Fruit fly (Drosophila melanogaster) whole organism, embryonic: ENCODE results near the gene Zwilch.

Experiments used
- Atf-2 ChIP-seq: fragments of 200-800 bp; sonication (Bioruptor generic); optimal IDR thresholded peaks from 2 replicates; lab custom pipeline; 2016; ENCODE audit warnings: missing biosample characterization, missing genetic modification characterization
- CG10267 ChIP-seq: fragments of 200-800 bp; sonication (Bioruptor generic); optimal IDR thresholded peaks from 2 replicates; lab custom pipeline; 2018; ENCODE audit warnings: missing biosample characterization, mild to moderate bottlenecking, missing genetic modification characterization, moderate library complexity
- CG12104 ChIP-seq: fragments of 200-800 bp; sonication (Bioruptor generic); optimal IDR thresholded peaks from 3 replicates; lab custom pipeline; 2016; ENCODE audit warnings: missing biosample characterization, missing genetic modification characterization
- CG1233 ChIP-seq: fragments of 200-800 bp; sonication (Bioruptor generic); optimal IDR thresholded peaks from 4 replicates; lab custom pipeline; 2018; ENCODE audit warnings: missing biosample characterization, mild to moderate bottlenecking, missing genetic modification characterization
- CG12769 ChIP-seq: fragments of 200-800 bp; sonication (Bioruptor generic); optimal IDR thresholded peaks from 2 replicates; lab custom pipeline; 2019; ENCODE audit warnings: missing biosample characterization, mild to moderate bottlenecking, missing genetic modification characterization, moderate library complexity
- CG17361 ChIP-seq: fragments of 200-800 bp; sonication (Bioruptor generic); IDR thresholded peaks from 3 replicates; pipeline ENCODE4 v1.3.6; 2022; ENCODE audit warnings: missing biosample characterization, missing genetic modification characterization
- CG2678 ChIP-seq: fragments of 200-800 bp; sonication (Bioruptor generic); optimal IDR thresholded peaks from 3 replicates; lab custom pipeline; 2019; ENCODE audit warnings: missing biosample characterization, mild to moderate bottlenecking, missing genetic modification characterization, moderate library complexity
- CG2875 ChIP-seq: fragments of 200-800 bp; sonication (Bioruptor generic); optimal IDR thresholded peaks from 2 replicates; lab custom pipeline; 2017; ENCODE audit warnings: missing biosample characterization, mild to moderate bottlenecking, missing genetic modification characterization, missing genetic modification reagents
- CG3065 ChIP-seq: fragments of 200-800 bp; sonication (Bioruptor generic); optimal IDR thresholded peaks from 2 replicates; lab custom pipeline; 2016; ENCODE audit warnings: missing biosample characterization, missing genetic modification characterization
- CG31224 ChIP-seq: fragments of 200-800 bp; sonication (Bioruptor generic); IDR thresholded peaks from 2 replicates; pipeline ENCODE4 v1.3.6; 2022; ENCODE audit warnings: missing biosample characterization, missing genetic modification characterization
- CG3163 ChIP-seq: fragments of 200-800 bp; sonication (Bioruptor generic); optimal IDR thresholded peaks from 3 replicates; lab custom pipeline; 2016; ENCODE audit warnings: missing biosample characterization, missing genetic modification characterization
- CG32532 ChIP-seq: fragments of 200-800 bp; sonication (Bioruptor generic); IDR thresholded peaks from 2 replicates; pipeline ENCODE4 v1.3.6; 2022; ENCODE audit warnings: missing biosample characterization, missing genetic modification characterization
- CG34422 ChIP-seq: fragments of 200-800 bp; sonication (Bioruptor generic); IDR thresholded peaks from 3 replicates; pipeline ENCODE4 v1.3.6; 2022; ENCODE audit warnings: missing biosample characterization, missing genetic modification characterization
- CG6654 ChIP-seq: fragments of 200-800 bp; sonication (Bioruptor generic); optimal IDR thresholded peaks from 2 replicates; lab custom pipeline; 2017; ENCODE audit warnings: missing biosample characterization, mild to moderate bottlenecking, missing genetic modification characterization
- CG6765 ChIP-seq: fragments of 200-800 bp; sonication (Bioruptor generic); optimal IDR thresholded peaks from 3 replicates; lab custom pipeline; 2017; ENCODE audit warnings: missing biosample characterization, mild to moderate bottlenecking, missing genetic modification characterization
- CG7987 ChIP-seq: fragments of 200-800 bp; sonication (Bioruptor generic); optimal IDR thresholded peaks from 2 replicates; lab custom pipeline; 2018; ENCODE audit warnings: missing biosample characterization, mild to moderate bottlenecking, missing genetic modification characterization, moderate library complexity
- CG8388 ChIP-seq: fragments of 200-800 bp; sonication (Bioruptor generic); optimal IDR thresholded peaks from 2 replicates; lab custom pipeline; 2019; ENCODE audit warnings: missing biosample characterization, mild to moderate bottlenecking, missing genetic modification characterization, moderate library complexity
- Camta ChIP-seq: fragments of 200-800 bp; sonication (Bioruptor generic); optimal IDR thresholded peaks from 2 replicates; lab custom pipeline; 2016; ENCODE audit warnings: missing biosample characterization, missing genetic modification characterization
- Dll ChIP-seq: fragments of 200-800 bp; sonication (Bioruptor generic); IDR thresholded peaks from 4 replicates; pipeline ENCODE4 v1.3.6; 2022; ENCODE audit warnings: missing biosample characterization, missing genetic modification characterization; ENCODE audit not compliant: partially characterized antibody
- Dref ChIP-seq: fragments of 200-800 bp; sonication (Bioruptor generic); IDR thresholded peaks from 2 replicates; pipeline ENCODE4 v1.3.6; 2022; ENCODE audit warnings: missing biosample characterization, missing genetic modification characterization
- Drgx ChIP-seq: fragments of 200-800 bp; sonication (Bioruptor generic); IDR thresholded peaks from 2 replicates; pipeline ENCODE4 v1.3.6; 2022; ENCODE audit warnings: missing biosample characterization, missing genetic modification characterization
- E2f2 ChIP-seq: fragments of 200-800 bp; sonication (Bioruptor generic); IDR thresholded peaks from 2 replicates; pipeline ENCODE4 v1.3.6; 2022; ENCODE audit warnings: missing biosample characterization, missing genetic modification characterization
- Ets65A ChIP-seq: fragments of 200-800 bp; sonication (Bioruptor generic); peaks from one replicate; lab custom pipeline; 2016; ENCODE audit warnings: missing biosample characterization, missing genetic modification characterization
- Fer3 ChIP-seq: fragments of 200-800 bp; sonication (Bioruptor generic); optimal IDR thresholded peaks from 2 replicates; lab custom pipeline; 2018; ENCODE audit warnings: missing biosample characterization, mild to moderate bottlenecking, missing genetic modification characterization, moderate library complexity
- HLH4C ChIP-seq: fragments of 200-800 bp; sonication (Bioruptor generic); IDR thresholded peaks from 3 replicates; pipeline ENCODE4 v1.3.6; 2022; ENCODE audit warnings: missing biosample characterization, missing genetic modification characterization; ENCODE audit not compliant: partially characterized antibody
- HmgZ ChIP-seq: fragments of 200-800 bp; sonication (Bioruptor generic); optimal IDR thresholded peaks from 2 replicates; lab custom pipeline; 2018; ENCODE audit warnings: missing biosample characterization, mild to moderate bottlenecking, missing genetic modification characterization
- Nf-YC ChIP-seq: fragments of 200-800 bp; optimal IDR thresholded peaks from 3 replicates; lab custom pipeline; 2019; ENCODE audit warnings: missing biosample characterization, mild to moderate bottlenecking, missing genetic modification characterization, moderate library complexity
- NfI ChIP-seq: fragments of 200-800 bp; sonication (Bioruptor generic); optimal IDR thresholded peaks from 3 replicates; lab custom pipeline; 2018; ENCODE audit warnings: missing biosample characterization, mild to moderate bottlenecking, missing genetic modification characterization, moderate library complexity
- Side ChIP-seq: fragments of 200-800 bp; sonication (Bioruptor generic); optimal IDR thresholded peaks from 2 replicates; lab custom pipeline; 2016; ENCODE audit warnings: missing biosample characterization, missing genetic modification characterization
- Stat92E ChIP-seq, 3 experiments: fragments of >200 bp in 2 of 3; fragments of 200-800 bp in 1 of 3; sonication (Bioruptor generic) in 1 of 3; optimal IDR thresholded peaks; 2 replicates each; lab custom pipeline; 2017 to 2019; ENCODE audit warnings: missing biosample characterization in 3 of 3, missing genetic modification characterization in 3 of 3, mild to moderate bottlenecking in 1 of 3, moderate library complexity in 1 of 3
- ac ChIP-seq: fragments of 200-800 bp; sonication (Bioruptor generic); optimal IDR thresholded peaks from 3 replicates; lab custom pipeline; 2017; ENCODE audit warnings: missing biosample characterization, mild to moderate bottlenecking, missing genetic modification characterization
- bowl ChIP-seq: fragments of 200-800 bp; sonication (Bioruptor generic); IDR thresholded peaks from 2 replicates; pipeline ENCODE4 v1.3.6; 2022; ENCODE audit warnings: missing biosample characterization, missing genetic modification characterization
- dm ChIP-seq: fragments of 200-800 bp; sonication (Bioruptor generic); optimal IDR thresholded peaks from 3 replicates; lab custom pipeline; 2016; ENCODE audit warnings: missing biosample characterization, missing genetic modification characterization
- ems ChIP-seq: fragments of 200-800 bp; sonication (Bioruptor generic); optimal IDR thresholded peaks from 3 replicates; lab custom pipeline; 2016; ENCODE audit warnings: missing biosample characterization, missing genetic modification characterization
- gcm ChIP-seq: fragments of 200-800 bp; sonication (Bioruptor generic); optimal IDR thresholded peaks from 2 replicates; lab custom pipeline; 2019; ENCODE audit warnings: missing biosample characterization, mild to moderate bottlenecking, missing genetic modification characterization, moderate library complexity
- gem ChIP-seq: fragments of 200-800 bp; sonication (Bioruptor generic); optimal IDR thresholded peaks from 2 replicates; lab custom pipeline; 2019; ENCODE audit warnings: missing biosample characterization, mild to moderate bottlenecking, missing genetic modification characterization, moderate library complexity
- grn ChIP-seq: fragments of 200-800 bp; sonication (Bioruptor generic); optimal IDR thresholded peaks from 3 replicates; lab custom pipeline; 2017; ENCODE audit warnings: missing biosample characterization, missing genetic modification characterization
- ind ChIP-seq: fragments of 200-800 bp; sonication (Bioruptor generic); optimal IDR thresholded peaks from 3 replicates; lab custom pipeline; 2016; ENCODE audit warnings: missing biosample characterization, missing genetic modification characterization
- luna ChIP-seq: fragments of 200-800 bp; sonication (Bioruptor generic); optimal IDR thresholded peaks from 2 replicates; lab custom pipeline; 2016; ENCODE audit warnings: missing biosample characterization, missing genetic modification characterization
- nom ChIP-seq: fragments of 200-800 bp; sonication (Bioruptor generic); optimal IDR thresholded peaks from 2 replicates; lab custom pipeline; 2017; ENCODE audit warnings: missing biosample characterization, missing genetic modification characterization, mild to moderate bottlenecking, moderate library complexity, missing genetic modification reagents
- p53 ChIP-seq: fragments of 200-800 bp; sonication (Bioruptor generic); optimal IDR thresholded peaks from 2 replicates; lab custom pipeline; 2016; ENCODE audit warnings: missing biosample characterization, missing genetic modification characterization
- pfk ChIP-seq: fragments of 200-800 bp; sonication (Bioruptor generic); optimal IDR thresholded peaks from 2 replicates; lab custom pipeline; 2018; ENCODE audit warnings: missing biosample characterization, mild to moderate bottlenecking, missing genetic modification characterization, moderate library complexity
- pros ChIP-seq: fragments of 200-800 bp; sonication (Bioruptor generic); optimal IDR thresholded peaks from 3 replicates; lab custom pipeline; 2019; ENCODE audit warnings: missing biosample characterization, mild to moderate bottlenecking, missing genetic modification characterization, moderate library complexity
- sna ChIP-seq: fragments of 200-800 bp; sonication (Bioruptor generic); IDR thresholded peaks from 2 replicates; pipeline ENCODE4 v1.3.6; 2022; ENCODE audit warnings: missing biosample characterization, missing genetic modification characterization; ENCODE audit not compliant: partially characterized antibody
- sug ChIP-seq: fragments of 200-800 bp; optimal IDR thresholded peaks from 2 replicates; lab custom pipeline; 2019; ENCODE audit warnings: missing biosample characterization, mild to moderate bottlenecking, missing genetic modification characterization, moderate library complexity
- tup ChIP-seq: fragments of 200-800 bp; sonication (Bioruptor generic); optimal IDR thresholded peaks from 2 replicates; lab custom pipeline; 2016; ENCODE audit warnings: missing biosample characterization, mild to moderate bottlenecking, missing genetic modification characterization, moderate library complexity
- twi ChIP-seq: fragments of 200-800 bp; optimal IDR thresholded peaks from 2 replicates; lab custom pipeline; 2019; ENCODE audit warnings: missing biosample characterization, mild to moderate bottlenecking, missing genetic modification characterization, moderate library complexity
- zf30C ChIP-seq: fragments of 200-800 bp; sonication (Bioruptor generic); optimal IDR thresholded peaks from 3 replicates; lab custom pipeline; 2018; ENCODE audit warnings: missing biosample characterization, mild to moderate bottlenecking, missing genetic modification characterization

The Zwilch gene

dm6 chr3R:31218997-31219992 lies 6.1 kb upstream of the Zwilch start, which contains the start of gene ATPsynC (continued):
- peak; percentile 8 for TF ChIP-seq pros (GFP tag; lab: Kevin White, UChicago)
- TF ChIP-seq Nf-YC (tag; lab: Kevin White, UChicago), result peak; percentile 39
- no peak for TF ChIP-seq CG34422 (GFP tag; lab: Robert Waterston, UW)
- TF ChIP-seq gcm (GFP tag; lab: Kevin White, UChicago), result peak; percentile 31
- peak; percentile 67 for TF ChIP-seq p53 (GFP tag; lab: Kevin White, UChicago)
- TF ChIP-seq Atf-2 (GFP tag; lab: Kevin White, UChicago), result no peak
- TF ChIP-seq sna (GFP tag; lab: Robert Waterston, UW), result no peak
- TF ChIP-seq Fer3 (tag; lab: Kevin White, UChicago), result no peak
- TF ChIP-seq grn, result no peak
- no peak for TF ChIP-seq CG8388 (GFP tag; lab: Kevin White, UChicago)
- no peak for TF ChIP-seq CG17361 (GFP tag; lab: Robert Waterston, UW)
- peak; percentile 27 for TF ChIP-seq CG3163
- peak; percentile 45 for TF ChIP-seq CG1233 (GFP tag; lab: Kevin White, UChicago)
- TF ChIP-seq ems (GFP tag; lab: Kevin White, UChicago), result peak; percentile 27
- peak in 2 of 3 experiments; percentile 75 to 81 for TF ChIP-seq Stat92E (GFP tag; optimal IDR thresholded peaks at IDR 0.05; lab: Kevin White, UChicago)
- TF ChIP-seq CG3065 (GFP tag; lab: Kevin White, UChicago), result peak; percentile 19
- no peak for TF ChIP-seq E2f2 (GFP tag; lab: Robert Waterston, UW)
- TF ChIP-seq Dref (GFP tag; lab: Robert Waterston, UW), result no peak
- TF ChIP-seq CG2678, result no peak
- TF ChIP-seq Dll (GFP tag; lab: Robert Waterston, UW), result no peak
- TF ChIP-seq gem (tag; lab: Kevin White, UChicago), result peak; percentile 57
- no peak for TF ChIP-seq CG31224 (GFP tag; lab: Robert Waterston, UW)
- peak; percentile 63 for TF ChIP-seq CG12769 (tag; lab: Kevin White, UChicago)
- TF ChIP-seq ac (GFP tag; lab: Kevin White, UChicago), result no peak
- peak; percentile 78 for TF ChIP-seq CG6765 (GFP tag; lab: Kevin White, UChicago)
- TF ChIP-seq CG6654 (GFP tag; lab: Kevin White, UChicago), result no peak
- TF ChIP-seq zf30C (GFP tag; lab: Kevin White, UChicago), result no peak
- no peak for TF ChIP-seq Camta (GFP tag; lab: Kevin White, UChicago)
- peak; percentile 69 for TF ChIP-seq Ets65A (GFP tag; lab: Kevin White, UChicago)
- TF ChIP-seq tup (GFP tag; lab: Kevin White, UChicago), result no peak
- TF ChIP-seq luna (GFP tag; lab: Kevin White, UChicago), result no peak
- no peak for TF ChIP-seq twi (tag; lab: Kevin White, UChicago)
- TF ChIP-seq CG7987 (GFP tag; lab: Kevin White, UChicago), result peak; percentile 53
- no peak for TF ChIP-seq CG32532 (GFP tag; lab: Robert Waterston, UW)
- no peak for TF ChIP-seq HLH4C (GFP tag; lab: Robert Waterston, UW)
- no peak for TF ChIP-seq CG2875
- TF ChIP-seq HmgZ, result peak; percentile 91
- peak; percentile 67 for TF ChIP-seq CG10267 (tag; lab: Kevin White, UChicago)
- no peak for TF ChIP-seq pfk (GFP tag; lab: Kevin White, UChicago)
- peak; percentile 17 for TF ChIP-seq NfI (GFP tag; lab: Kevin White, UChicago)
- no peak for TF ChIP-seq Drgx (GFP tag; lab: Robert Waterston, UW)
- peak; percentile 20 for TF ChIP-seq CG12104
- peak; percentile 83 for TF ChIP-seq sug (tag; lab: Kevin White, UChicago)
- TF ChIP-seq Side, result peak; percentile 45
- TF ChIP-seq nom (GFP tag; lab: Kevin White, UChicago), result peak; percentile 66
- peak; percentile 39 for TF ChIP-seq dm (GFP tag; lab: Kevin White, UChicago)
- TF ChIP-seq ind, result no peak
- TF ChIP-seq bowl (GFP tag; lab: Robert Waterston, UW), result no peak
